Fruit fly (Drosophila melanogaster): ENCODE measurements around the gene Sh3beta.

The Sh3beta gene

DNA sequence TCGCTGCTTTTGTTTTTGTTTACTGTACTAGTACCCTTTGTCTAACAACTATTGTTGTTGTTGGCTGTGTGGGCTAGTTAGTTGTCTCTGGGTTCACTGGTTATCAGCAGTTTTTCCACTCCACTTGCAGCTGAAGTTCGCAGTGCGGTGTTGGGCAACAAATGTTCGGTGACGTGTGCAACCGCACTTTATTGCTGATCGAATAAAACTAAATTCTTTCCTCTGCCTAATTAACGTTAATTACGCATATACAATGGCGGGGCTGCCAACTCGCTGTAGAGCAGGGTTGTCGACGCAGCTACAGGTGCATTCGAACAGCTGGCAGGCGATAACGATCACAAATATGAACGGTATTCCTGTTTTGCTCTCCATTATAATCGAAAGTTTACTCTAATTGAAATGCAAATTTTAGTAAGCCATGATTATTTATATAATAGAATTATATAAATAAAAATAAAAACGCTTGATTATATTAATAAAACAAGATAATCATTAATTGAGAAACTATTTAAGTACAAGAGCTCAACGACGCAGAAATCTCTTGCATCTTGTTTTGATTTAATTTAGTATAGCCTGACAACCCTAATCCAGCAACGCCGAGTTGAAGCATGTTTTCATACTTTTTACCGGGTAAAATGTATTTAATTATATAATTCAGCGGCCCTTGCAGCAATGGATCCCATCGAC, 40.4 kb downstream of the Sh3beta start, which contains the start of the genes mrva, CG42307 and mus312 (continued):
- TF ChIP-seq sens-2 (GFP tag; IDR thresholded peaks at IDR 0.05) (peak; percentile 43; the same call in 1 of the 2 replicates), tgo (GFP tag; IDR thresholded peaks at IDR 0.05) (peak; percentile 90), CG4820 (GFP tag; optimal IDR thresholded peaks at IDR 0.05) (peak; percentile 72), CG9817 (tag; optimal IDR thresholded peaks at IDR 0.05) (peak; percentile 94), sd (tag; optimal IDR thresholded peaks at IDR 0.05) (no peak), Hsf (GFP tag; optimal IDR thresholded peaks at IDR 0.05) (peak; percentile 60), Lhr (GFP tag; optimal IDR thresholded peaks at IDR 0.05) (peak; percentile 62), Oaz (GFP tag; IDR thresholded peaks at IDR 0.05) (peak; percentile 78), CG15269 (tag; optimal IDR thresholded peaks at IDR 0.05) (peak; percentile 95), jing (GFP tag; optimal IDR thresholded peaks at IDR 0.05) (no peak), BtbVII (GFP tag; optimal IDR thresholded peaks at IDR 0.05) (peak; percentile 86), onecut (GFP tag; IDR thresholded peaks at IDR 0.05) (peak; percentile 48), CG31441 (GFP tag; IDR thresholded peaks at IDR 0.05) (no peak; the same call in 1 of the 2 replicates), CG30020 (tag; optimal IDR thresholded peaks at IDR 0.05) (peak; percentile 88), odd (GFP tag; optimal IDR thresholded peaks at IDR 0.05) (peak; percentile 88), otp (GFP tag; IDR thresholded peaks at IDR 0.05) (peak; percentile 82), Fer3 (tag; optimal IDR thresholded peaks at IDR 0.05) (peak; percentile 91), CG31365 (tag; optimal IDR thresholded peaks at IDR 0.05) (no peak), ERR (GFP tag; optimal IDR thresholded peaks at IDR 0.05) (no peak), tup (GFP tag; optimal IDR thresholded peaks at IDR 0.05) (peak; percentile 42), CG17612 (GFP tag; IDR thresholded peaks at IDR 0.05) (no peak), chif (GFP tag; optimal IDR thresholded peaks at IDR 0.05) (peak in 1 of 2 experiments; percentile 49), dysf (GFP tag; IDR thresholded peaks at IDR 0.05) (peak; percentile 87), so (GFP tag; IDR thresholded peaks at IDR 0.05) (peak; percentile 87; the same call in 2 of the 3 replicates), crol (GFP tag; IDR thresholded peaks at IDR 0.05) (no peak), Mrtf (GFP tag; IDR thresholded peaks at IDR 0.05) (peak; percentile 83), pros (GFP tag; optimal IDR thresholded peaks at IDR 0.05) (peak; percentile 33), stc (GFP tag; IDR thresholded peaks at IDR 0.05) (peak; percentile 78), CG12659 (GFP tag; optimal IDR thresholded peaks at IDR 0.05) (peak; percentile 96), oc (tag; optimal IDR thresholded peaks at IDR 0.05) (peak; percentile 84), Taf1 (GFP tag; IDR thresholded peaks at IDR 0.05) (peak; percentile 55), CG2875 (GFP tag; optimal IDR thresholded peaks at IDR 0.05) (peak; percentile 52), CG11560 (tag; IDR thresholded peaks at IDR 0.05) (peak; percentile 70), CG33557 (GFP tag; optimal IDR thresholded peaks at IDR 0.05) (peak; percentile 93), CG10543 (GFP tag; optimal IDR thresholded peaks at IDR 0.05) (peak; percentile 96), caup (GFP tag; optimal IDR thresholded peaks at IDR 0.05; ENCODE audit: severe bottlenecking) (peak; percentile 75), btn (GFP tag; optimal IDR thresholded peaks at IDR 0.05) (no peak), Ptx1 (GFP tag; IDR thresholded peaks at IDR 0.05) (peak; percentile 90), Hey (tag; optimal IDR thresholded peaks at IDR 0.05) (no peak), sisA (GFP tag; IDR thresholded peaks at IDR 0.05) (peak; percentile 74), HmgZ (tag; optimal IDR thresholded peaks at IDR 0.05) (peak; percentile 73), insv (GFP tag; optimal IDR thresholded peaks at IDR 0.05) (peak in 1 of 2 experiments; percentile 75), Hr78 (GFP tag; optimal IDR thresholded peaks at IDR 0.05) (peak in 1 of 2 experiments; percentile 55), Hand (GFP tag; optimal IDR thresholded peaks at IDR 0.05) (peak; percentile 74), CG17802 (tag; optimal IDR thresholded peaks at IDR 0.05) (peak; percentile 53), kay (GFP tag; optimal IDR thresholded peaks at IDR 0.05) (peak; percentile 81), Aef1 (GFP tag; IDR thresholded peaks at IDR 0.05) (peak; percentile 76), twi (tag; optimal IDR thresholded peaks at IDR 0.05) (peak; percentile 91), ranshi (GFP tag; IDR thresholded peaks at IDR 0.05) (peak; percentile 77; the same call in 1 of the 2 replicates)
